Worm (Caenorhabditis elegans) whole organism, L1 larva: ENCODE results near the gene yap-1.

Experiments used
- aly-2 ChIP-seq: fragments of 150-350 bp; optimal IDR thresholded peaks from 2 replicates; lab custom pipeline; 2014; ENCODE audit warnings: missing biosample characterization, missing genetic modification characterization
- ama-1 ChIP-seq: fragments of 150-350 bp; optimal IDR thresholded peaks from 2 replicates; lab custom pipeline; 2014
- ceh-88 ChIP-seq: fragments of 200-800 bp; sonication (Bioruptor generic); IDR thresholded peaks from 2 replicates; pipeline ENCODE4 v1.3.6; 2022; ENCODE audit warnings: missing genetic modification characterization, missing compliant biosample characterization
- irx-1 ChIP-seq: sonication (generic microtip); optimal IDR thresholded peaks from 2 replicates; lab custom pipeline; 2016; ENCODE audit warnings: missing genetic modification characterization, missing compliant biosample characterization
- jun-1 ChIP-seq: fragments of 150-350 bp; optimal IDR thresholded peaks from 2 replicates; lab custom pipeline; 2014; ENCODE audit warnings: missing biosample characterization, missing genetic modification reagents, missing genetic modification characterization
- lin-39 ChIP-seq: fragments of 150-350 bp; optimal IDR thresholded peaks from 2 replicates; lab custom pipeline; 2014; ENCODE audit warnings: missing biosample characterization, missing genetic modification reagents, missing genetic modification characterization
- mab-9 ChIP-seq: fragments of 200-800 bp; sonication (Bioruptor generic); IDR thresholded peaks from 2 replicates; pipeline ENCODE4 v1.3.6; 2022; ENCODE audit warnings: missing genetic modification reagents, missing genetic modification characterization, missing compliant biosample characterization
- nhr-237 ChIP-seq: fragments of 150-350 bp; optimal IDR thresholded peaks from 2 replicates; lab custom pipeline; 2014; ENCODE audit warnings: missing biosample characterization, missing genetic modification characterization
- snpc-4 ChIP-seq: fragments of 150-350 bp; optimal IDR thresholded peaks from 2 replicates; lab custom pipeline; 2014; ENCODE audit warnings: missing biosample characterization, missing genetic modification characterization
- unc-62 ChIP-seq: fragments of 150-350 bp; optimal IDR thresholded peaks from 2 replicates; lab custom pipeline; 2014; ENCODE audit warnings: missing biosample characterization, missing genetic modification reagents, missing genetic modification characterization
- ztf-11 ChIP-seq, 2 experiments: sonication (generic microtip); optimal IDR thresholded peaks; 2 replicates each; lab custom pipeline; 2016 to 2017; ENCODE audit warnings: missing genetic modification characterization in 2 of 2, missing biosample characterization in 1 of 2, missing compliant biosample characterization in 1 of 2

DNA sequence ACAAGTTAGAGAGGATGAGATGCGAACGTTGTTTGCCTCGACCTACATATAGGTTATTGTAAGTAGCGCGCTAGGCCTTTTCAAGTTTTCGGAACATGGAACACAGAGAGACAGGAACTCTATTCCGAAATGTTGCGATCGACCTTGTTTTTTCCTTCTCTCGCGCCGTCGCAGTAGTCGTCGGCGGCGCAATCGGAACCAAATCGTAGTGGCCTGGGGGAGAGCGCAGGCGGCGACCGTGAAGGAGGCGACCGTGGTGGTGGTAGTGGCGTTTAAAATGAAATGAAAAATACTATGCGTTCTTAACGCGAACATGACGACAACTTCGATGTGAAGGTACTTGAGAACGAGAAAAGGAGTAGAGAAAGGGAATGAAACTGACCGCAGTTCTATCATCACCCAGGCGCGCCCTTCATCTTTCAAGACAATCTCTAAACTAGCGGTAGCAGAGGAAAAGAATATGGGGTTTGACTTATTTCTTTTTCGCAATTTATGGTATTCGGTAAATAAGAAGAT is 44.1 kb upstream of the yap-1 start:
- TF ChIP-seq snpc-4 (tag; lab: Kevin White, UChicago) (no peak), lin-39 (tag; lab: Kevin White, UChicago) (no peak), ztf-11 (tag; optimal IDR thresholded peaks at IDR 0.05; lab: Kevin White, UChicago) (no peak), mab-9 (GFP tag; lab: Robert Waterston, UW) (no peak), aly-2 (tag; lab: Kevin White, UChicago) (no peak), jun-1 (no peak), ceh-88 (GFP tag; lab: Robert Waterston, UW) (no peak), ama-1 (lab: Kevin White, UChicago) (no peak), irx-1 (no peak), unc-62 (GFP tag; lab: Kevin White, UChicago) (no peak), nhr-237 (tag; lab: Kevin White, UChicago) (no peak)
